Worm (Caenorhabditis elegans) whole organism, L4 larva: ENCODE results near the gene ncr-1.
A peak's percentile ranks its signal among the peaks of the same experiment; 100 is the strongest.

Experiments
- F37D6.2 ChIP-seq: sonication (generic microtip); optimal IDR thresholded peaks from 2 replicates; lab custom pipeline; 2016; ENCODE audit warnings: mild to moderate bottlenecking, missing genetic modification characterization, missing compliant biosample characterization
- T20F7.1 ChIP-seq: fragments of 200-800 bp; sonication (Bioruptor generic); optimal IDR thresholded peaks from 2 replicates; lab custom pipeline; 2018; ENCODE audit warnings: mild to moderate bottlenecking, missing genetic modification characterization, missing compliant biosample characterization
- Y5F2A.4 ChIP-seq: fragments of 200-800 bp; sonication (Bioruptor generic); optimal IDR thresholded peaks from 2 replicates; lab custom pipeline; 2018; ENCODE audit warnings: mild to moderate bottlenecking, missing genetic modification characterization, missing compliant biosample characterization
- Y75B8A.6 ChIP-seq: fragments of 200-800 bp; sonication (Bioruptor generic); IDR thresholded peaks from 2 replicates; pipeline ENCODE4 v1.3.6; 2022; ENCODE audit warnings: missing genetic modification reagents, missing genetic modification characterization, missing compliant biosample characterization
- aha-1 ChIP-seq: fragments of 150-350 bp; peaks from one replicate; lab custom pipeline; 2014; ENCODE audit warnings: missing biosample characterization, missing genetic modification characterization
- ama-1 ChIP-seq: fragments of 150-350 bp; optimal IDR thresholded peaks from 2 replicates; lab custom pipeline; 2014; ENCODE audit warnings: inconsistent platforms, mixed read lengths
- arid-1 ChIP-seq: fragments of 200-800 bp; sonication (Bioruptor generic); conservative IDR thresholded peaks from 2 replicates; pipeline ENCODE4 v1.3.6; 2022; ENCODE audit warnings: missing genetic modification reagents, missing genetic modification characterization, missing compliant biosample characterization
- ceh-44 ChIP-seq: fragments of 200-800 bp; sonication (Bioruptor generic); IDR thresholded peaks from 2 replicates; pipeline ENCODE4 v1.3.6; 2022; ENCODE audit warnings: missing genetic modification reagents, missing genetic modification characterization, missing compliant biosample characterization
- ceh-62 ChIP-seq: sonication (generic microtip); optimal IDR thresholded peaks from 2 replicates; lab custom pipeline; 2017; ENCODE audit warnings: missing biosample characterization, missing genetic modification characterization
- ces-1 ChIP-seq: fragments of 150-350 bp; sonication (generic microtip); optimal IDR thresholded peaks from 4 replicates; lab custom pipeline; 2014; ENCODE audit warnings: missing biosample characterization, missing genetic modification reagents, missing genetic modification characterization
- daf-16 ChIP-seq, 3 experiments: sonication (generic microtip); optimal IDR thresholded peaks; 2 replicates each; lab custom pipeline; 2016 to 2017; ENCODE audit warnings: missing genetic modification characterization in 3 of 3, missing genetic modification reagents in 3 of 3, mild to moderate bottlenecking in 2 of 3, missing compliant biosample characterization in 2 of 3, missing biosample characterization in 1 of 3, moderate library complexity in 1 of 3
- daf-19 ChIP-seq: fragments of 200-800 bp; sonication (Bioruptor generic); conservative IDR thresholded peaks from 2 replicates; pipeline ENCODE4 v1.3.6; 2022; ENCODE audit warnings: missing genetic modification characterization, missing compliant biosample characterization
- daf-8 ChIP-seq: fragments of 200-800 bp; sonication (Bioruptor generic); IDR thresholded peaks from 2 replicates; pipeline ENCODE4 v1.3.6; 2022; ENCODE audit warnings: missing genetic modification characterization, missing compliant biosample characterization
- dmd-6 ChIP-seq: fragments of 200-800 bp; sonication (Bioruptor generic); IDR thresholded peaks from 2 replicates; pipeline ENCODE4 v1.3.6; 2022; ENCODE audit warnings: missing genetic modification reagents, missing genetic modification characterization, missing compliant biosample characterization
- dmd-8 ChIP-seq: fragments of 200-800 bp; sonication (Bioruptor generic); IDR thresholded peaks from 2 replicates; pipeline ENCODE4 v1.3.6; 2022; ENCODE audit warnings: missing genetic modification characterization, missing compliant biosample characterization
- dve-1 ChIP-seq: sonication (generic microtip); optimal IDR thresholded peaks from 2 replicates; lab custom pipeline; 2017; ENCODE audit warnings: antibody characterized with exemption, mild to moderate bottlenecking, missing genetic modification characterization, missing compliant biosample characterization; ENCODE audit not compliant: insufficient read depth
- egl-27 ChIP-seq: sonication (generic microtip); optimal IDR thresholded peaks from 3 replicates; lab custom pipeline; 2017; ENCODE audit warnings: missing biosample characterization, missing genetic modification reagents, missing genetic modification characterization
- fkh-10 ChIP-seq: fragments of 150-350 bp; optimal IDR thresholded peaks from 2 replicates; lab custom pipeline; 2014; ENCODE audit warnings: missing biosample characterization, missing genetic modification reagents, missing genetic modification characterization
- gei-8 ChIP-seq: fragments of 200-800 bp; sonication (Bioruptor generic); optimal IDR thresholded peaks from 2 replicates; lab custom pipeline; 2018; ENCODE audit warnings: mild to moderate bottlenecking, missing genetic modification characterization, missing compliant biosample characterization
- hlh-11 ChIP-seq: fragments of 200-800 bp; sonication (Bioruptor generic); optimal IDR thresholded peaks from 2 replicates; lab custom pipeline; 2018; ENCODE audit warnings: mild to moderate bottlenecking, missing genetic modification characterization, missing compliant biosample characterization
- hlh-30 ChIP-seq: sonication (generic microtip); optimal IDR thresholded peaks from 2 replicates; lab custom pipeline; 2017; ENCODE audit warnings: antibody characterized with exemption, mild to moderate bottlenecking, missing genetic modification characterization, missing compliant biosample characterization; ENCODE audit not compliant: insufficient read depth
- hmg-1.1 ChIP-seq: fragments of 200-800 bp; sonication (Bioruptor generic); IDR thresholded peaks from 2 replicates; pipeline ENCODE4 v1.3.6; 2022; ENCODE audit warnings: missing genetic modification reagents, missing genetic modification characterization, missing compliant biosample characterization
- lin-13 ChIP-seq: fragments of 150-350 bp; optimal IDR thresholded peaks from 2 replicates; lab custom pipeline; 2014; ENCODE audit warnings: missing biosample characterization, missing genetic modification reagents, missing genetic modification characterization
- lsy-2 ChIP-seq, 2 experiments: fragments of 150-350 bp in 1 of 2; sonication (generic microtip) in 1 of 2; optimal IDR thresholded peaks; 2 replicates each; lab custom pipeline; 2014 to 2017; ENCODE audit warnings: missing biosample characterization in 2 of 2, missing genetic modification characterization in 2 of 2
- madf-5 ChIP-seq, 2 experiments: fragments of 200-800 bp; sonication (Bioruptor generic); IDR thresholded peaks; 2 replicates each; pipeline ENCODE4 v1.3.6; 2022; ENCODE audit warnings: missing compliant biosample characterization in 2 of 2, missing genetic modification characterization in 2 of 2
- madf-9 ChIP-seq: fragments of 200-800 bp; sonication (Bioruptor generic); conservative IDR thresholded peaks from 2 replicates; pipeline ENCODE4 v1.3.6; 2022; ENCODE audit warnings: missing genetic modification reagents, missing genetic modification characterization, missing compliant biosample characterization
- mdl-1 ChIP-seq, 2 experiments: fragments of 150-350 bp in 1 of 2; sonication (generic microtip) in 1 of 2; optimal IDR thresholded peaks; 2 replicates each; lab custom pipeline; 2014 to 2017; ENCODE audit warnings: missing biosample characterization in 2 of 2, missing genetic modification characterization in 2 of 2
- mdt-29 ChIP-seq: fragments of 200-800 bp; sonication (Bioruptor generic); IDR thresholded peaks from 2 replicates; pipeline ENCODE4 v1.3.6; 2022; ENCODE audit warnings: missing genetic modification reagents, missing genetic modification characterization, missing compliant biosample characterization
- mxl-3 ChIP-seq: fragments of 200-800 bp; sonication (Bioruptor generic); optimal IDR thresholded peaks from 2 replicates; lab custom pipeline; 2018; ENCODE audit warnings: mild to moderate bottlenecking, missing genetic modification characterization, missing compliant biosample characterization
- nhr-11 ChIP-seq: fragments of 150-350 bp; optimal IDR thresholded peaks from 2 replicates; lab custom pipeline; 2014; ENCODE audit warnings: missing biosample characterization, missing genetic modification characterization
- nhr-111 ChIP-seq: fragments of 200-800 bp; sonication (Bioruptor generic); optimal IDR thresholded peaks from 2 replicates; lab custom pipeline; 2018; ENCODE audit warnings: mild to moderate bottlenecking, missing genetic modification characterization, missing compliant biosample characterization
- nhr-25 ChIP-seq: sonication (generic microtip); optimal IDR thresholded peaks from 2 replicates; lab custom pipeline; 2017; ENCODE audit warnings: missing genetic modification characterization, mild to moderate bottlenecking, missing compliant biosample characterization, antibody characterized with exemption, moderate library complexity, borderline replicate concordance; ENCODE audit not compliant: insufficient read depth
- nhr-28 ChIP-seq: fragments of 150-350 bp; optimal IDR thresholded peaks from 2 replicates; lab custom pipeline; 2014; ENCODE audit warnings: missing biosample characterization, missing genetic modification characterization
- nhr-41 ChIP-seq: fragments of 200-800 bp; sonication (Bioruptor generic); IDR thresholded peaks from 2 replicates; pipeline ENCODE4 v1.3.6; 2022; ENCODE audit warnings: missing genetic modification reagents, missing genetic modification characterization, missing compliant biosample characterization
- nhr-48 ChIP-seq: sonication (generic microtip); optimal IDR thresholded peaks from 2 replicates; lab custom pipeline; 2016; ENCODE audit warnings: mild to moderate bottlenecking, missing genetic modification characterization, missing compliant biosample characterization
- nhr-6 ChIP-seq: fragments of 150-350 bp; optimal IDR thresholded peaks from 2 replicates; lab custom pipeline; 2014; ENCODE audit warnings: missing biosample characterization, missing genetic modification characterization
- nhr-77 ChIP-seq: fragments of 150-350 bp; optimal IDR thresholded peaks from 2 replicates; lab custom pipeline; 2014; ENCODE audit warnings: missing biosample characterization, missing genetic modification characterization
- pha-4 ChIP-seq, 2 experiments: fragments of 150-350 bp in 1 of 2; fragments of 200-800 bp in 1 of 2; sonication (Bioruptor generic) in 1 of 2; IDR thresholded peaks in 1 of 2; optimal IDR thresholded peaks in 1 of 2; 2 replicates each; pipeline versions ENCODE4 v1.3.6 to Lab custom; 2014 to 2022; ENCODE audit warnings: missing genetic modification characterization in 2 of 2, missing genetic modification reagents in 2 of 2, missing biosample characterization in 1 of 2, missing compliant biosample characterization in 1 of 2
- pqm-1 ChIP-seq: sonication (generic microtip); optimal IDR thresholded peaks from 2 replicates; lab custom pipeline; 2017; ENCODE audit warnings: missing biosample characterization, missing genetic modification characterization
- spr-3 ChIP-seq: fragments of 200-800 bp; sonication (Bioruptor generic); optimal IDR thresholded peaks from 2 replicates; lab custom pipeline; 2018; ENCODE audit warnings: mild to moderate bottlenecking, missing genetic modification characterization, missing compliant biosample characterization
- tra-1 ChIP-seq: fragments of 200-800 bp; sonication (Bioruptor generic); IDR thresholded peaks from 2 replicates; pipeline ENCODE4 v1.3.6; 2022; ENCODE audit warnings: missing genetic modification reagents, missing genetic modification characterization, missing compliant biosample characterization
- unc-39 ChIP-seq: sonication (generic microtip); optimal IDR thresholded peaks from 2 replicates; lab custom pipeline; 2017; ENCODE audit warnings: missing biosample characterization, missing genetic modification characterization
- zag-1 ChIP-seq: fragments of 150-350 bp; optimal IDR thresholded peaks from 2 replicates; lab custom pipeline; 2014; ENCODE audit warnings: missing biosample characterization, missing genetic modification characterization
- ztf-11 ChIP-seq: fragments of 150-350 bp; optimal IDR thresholded peaks from 2 replicates; lab custom pipeline; 2014; ENCODE audit warnings: missing biosample characterization, missing genetic modification characterization

ncr-1 gene

ce11 chrX:4479960-4480359 is 8.7 kb downstream of the ncr-1 start (continued):
- TF ChIP-seq gei-8 (GFP tag; lab: Kevin White, UChicago) (no peak), dve-1 (tag; lab: Kevin White, UChicago) (no peak), madf-5 (GFP tag; IDR thresholded peaks at IDR 0.05; lab: Robert Waterston, UW) (no peak), Y75B8A.6 (GFP tag; lab: Robert Waterston, UW) (no peak), ama-1 (lab: Kevin White, UChicago) (no peak), nhr-111 (GFP tag; lab: Kevin White, UChicago) (no peak), hlh-30 (tag; lab: Kevin White, UChicago) (peak; percentile 46), nhr-41 (GFP tag; lab: Robert Waterston, UW) (no peak), daf-8 (GFP tag; lab: Robert Waterston, UW) (no peak)

DNA sequence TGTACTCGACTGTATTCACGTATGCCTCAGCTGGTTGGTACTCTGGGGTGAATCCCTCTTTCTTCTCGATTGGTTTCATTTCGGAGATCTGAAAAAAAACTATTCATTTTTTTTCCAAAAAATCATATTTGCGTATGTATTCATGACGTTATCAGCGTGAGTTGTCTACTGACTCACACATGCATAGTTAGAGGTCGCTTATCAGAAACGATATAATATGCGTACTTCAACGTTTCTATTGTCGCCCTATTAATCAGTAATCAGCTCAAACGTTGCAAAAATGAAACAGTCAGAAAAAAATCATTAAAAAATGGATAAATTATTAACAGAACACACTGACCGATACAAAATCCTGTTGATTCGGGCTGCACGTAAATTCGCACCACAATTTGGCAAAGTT is 10.2 kb downstream of the ncr-1 start:
- TF ChIP-seq nhr-28 (peak; percentile 41), dmd-6 (peak; percentile 60), pqm-1 (tag; lab: Kevin White, UChicago) (peak; percentile 83), mxl-3 (GFP tag; lab: Kevin White, UChicago) (peak; percentile 30), hlh-11 (tag; lab: Kevin White, UChicago) (peak; percentile 33), daf-16 (GFP tag; optimal IDR thresholded peaks at IDR 0.05; lab: Kevin White, UChicago) (no peak), daf-16 (tag; optimal IDR thresholded peaks at IDR 0.05; lab: Kevin White, UChicago) (peak; percentile 38), unc-39 (no peak), nhr-77 (tag; lab: Kevin White, UChicago) (peak; percentile 22), dve-1 (tag; lab: Kevin White, UChicago) (peak; percentile 45), zag-1 (tag; lab: Kevin White, UChicago) (no peak)

DNA sequence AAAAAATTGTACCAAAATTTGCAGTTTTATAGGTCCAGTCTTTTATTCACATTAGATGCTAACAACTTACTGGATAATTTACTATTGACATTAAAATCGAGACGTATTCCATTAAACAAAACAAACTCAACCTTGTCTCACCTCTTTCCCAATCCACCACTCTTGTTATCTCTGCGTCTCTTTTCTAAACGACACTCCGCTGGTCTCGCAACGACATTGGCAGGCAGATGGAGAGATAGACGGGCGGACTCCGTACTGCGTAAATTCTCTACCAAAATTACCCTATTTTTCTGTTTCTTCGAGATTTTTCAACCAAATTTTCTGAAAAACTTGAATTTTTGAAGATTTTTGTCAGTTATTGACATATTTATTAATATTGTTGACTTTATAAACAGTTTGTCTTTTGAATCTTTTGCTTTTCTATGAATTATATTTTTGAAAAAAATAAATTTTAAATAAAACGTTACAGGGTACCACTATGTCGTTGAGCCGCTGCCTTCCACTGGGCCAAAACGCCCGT is 19.3 kb downstream of the ncr-1 start, which contains the start of gene asb-2:
asb-2 (plus strand) TSS at position 470 of the 520 bp plus-strand sequence.
- peak; percentile 12 for TF ChIP-seq fkh-10 (GFP tag; lab: Kevin White, UChicago)
- TF ChIP-seq Y5F2A.4: no peak
- peak; percentile 91 for TF ChIP-seq nhr-11 (tag; lab: Kevin White, UChicago)
- no peak for TF ChIP-seq ceh-62 (tag; lab: Kevin White, UChicago)
- TF ChIP-seq nhr-48 (tag; lab: Kevin White, UChicago): peak; percentile 43
- no peak for TF ChIP-seq egl-27 (tag; lab: Kevin White, UChicago)
- TF ChIP-seq arid-1: 0 out of 2 replicates have a peak, but pooled peaks have one; percentile 17
- no peak for TF ChIP-seq ztf-11 (tag; lab: Kevin White, UChicago)
- TF ChIP-seq madf-9 (GFP tag; lab: Robert Waterston, UW): 0 out of 2 replicates have a peak, but pooled peaks have one; percentile 27
- peak; percentile 69; the same call in 1 of the 2 replicates for TF ChIP-seq ceh-44 (GFP tag; lab: Robert Waterston, UW)
- peak; percentile 72 for TF ChIP-seq hmg-1.1 (GFP tag; lab: Robert Waterston, UW)
- no peak for TF ChIP-seq ces-1 (GFP tag; lab: Kevin White, UChicago)
- peak in 1 of 2 experiments; percentile 74 for TF ChIP-seq mdl-1 (tag; optimal IDR thresholded peaks at IDR 0.05; lab: Kevin White, UChicago)
- TF ChIP-seq lin-13 (GFP tag; lab: Kevin White, UChicago): peak; percentile 84
- peak; percentile 86 for TF ChIP-seq hlh-30 (tag; lab: Kevin White, UChicago)
- no peak for TF ChIP-seq dmd-8 (GFP tag; lab: Robert Waterston, UW)
- peak; percentile 34; the same call in 1 of the 2 replicates for TF ChIP-seq tra-1 (GFP tag; lab: Robert Waterston, UW)
- TF ChIP-seq unc-39: no peak
- peak; percentile 82 for TF ChIP-seq nhr-25
- TF ChIP-seq pha-4 (GFP tag; IDR thresholded peaks at IDR 0.05; lab: Robert Waterston, UW): no peak
- peak; percentile 96 for TF ChIP-seq pha-4 (tag; optimal IDR thresholded peaks at IDR 0.05; lab: Kevin White, UChicago)
- TF ChIP-seq lsy-2 (tag; optimal IDR thresholded peaks at IDR 0.05; lab: Kevin White, UChicago): peak in 1 of 2 experiments; percentile 90
- TF ChIP-seq spr-3 (GFP tag; lab: Kevin White, UChicago): no peak
- peak; percentile 44 for TF ChIP-seq F37D6.2 (tag; lab: Kevin White, UChicago)
- TF ChIP-seq daf-19 (GFP tag; lab: Robert Waterston, UW): no peak
- peak; percentile 72; the same call in 1 of the 2 replicates for TF ChIP-seq dmd-6
- TF ChIP-seq hlh-11 (tag; lab: Kevin White, UChicago): peak; percentile 88
- peak; percentile 99 for TF ChIP-seq T20F7.1 (GFP tag; lab: Kevin White, UChicago)
- TF ChIP-seq daf-16 (GFP tag; optimal IDR thresholded peaks at IDR 0.05; lab: Kevin White, UChicago): peak in 1 of 2 experiments; percentile 13
- TF ChIP-seq daf-16 (tag; optimal IDR thresholded peaks at IDR 0.05; lab: Kevin White, UChicago): peak; percentile 54
- peak; percentile 96 for TF ChIP-seq nhr-6 (tag; lab: Kevin White, UChicago)
- TF ChIP-seq mdt-29 (GFP tag; lab: Robert Waterston, UW): no peak
- peak; percentile 92 for TF ChIP-seq aha-1 (tag; lab: Kevin White, UChicago)
